Fruit fly (Drosophila melanogaster) whole organism, embryonic: ENCODE results near the gene PXo.
A peak's percentile ranks its signal among the peaks of the same experiment; 100 is the strongest.

Experiments used
- CG1024 ChIP-seq: fragments of 200-800 bp; sonication (Bioruptor generic); IDR thresholded peaks from 2 replicates; pipeline ENCODE4 v1.3.6; 2022; ENCODE audit warnings: missing biosample characterization, missing genetic modification characterization
- CG10431 ChIP-seq: fragments of 200-800 bp; sonication (Bioruptor generic); optimal IDR thresholded peaks from 3 replicates; lab custom pipeline; 2018; ENCODE audit warnings: missing biosample characterization, mild to moderate bottlenecking, missing genetic modification characterization
- CG11695 ChIP-seq: fragments of 200-800 bp; sonication (Bioruptor generic); IDR thresholded peaks from 3 replicates; pipeline ENCODE4 v1.3.6; 2022; ENCODE audit warnings: missing biosample characterization, missing genetic modification characterization
- CG12391 ChIP-seq: fragments of 200-800 bp; sonication (Bioruptor generic); optimal IDR thresholded peaks from 3 replicates; lab custom pipeline; 2018; ENCODE audit warnings: missing biosample characterization, mild to moderate bottlenecking, missing genetic modification characterization, moderate library complexity
- CG13287 ChIP-seq: fragments of 200-800 bp; sonication (Bioruptor generic); IDR thresholded peaks from 2 replicates; pipeline ENCODE4 v1.3.6; 2022; ENCODE audit warnings: missing biosample characterization, missing genetic modification characterization; ENCODE audit not compliant: partially characterized antibody
- CG15696 ChIP-seq: fragments of 200-800 bp; sonication (Bioruptor generic); optimal IDR thresholded peaks from 2 replicates; lab custom pipeline; 2019; ENCODE audit warnings: missing biosample characterization, mild to moderate bottlenecking, missing genetic modification characterization, moderate library complexity
- CG16815 ChIP-seq: fragments of 200-800 bp; sonication (Bioruptor generic); optimal IDR thresholded peaks from 3 replicates; lab custom pipeline; 2017; ENCODE audit warnings: missing biosample characterization, mild to moderate bottlenecking, missing genetic modification characterization
- CG17361 ChIP-seq: fragments of 200-800 bp; sonication (Bioruptor generic); IDR thresholded peaks from 3 replicates; pipeline ENCODE4 v1.3.6; 2022; ENCODE audit warnings: missing biosample characterization, missing genetic modification characterization
- CG2199 ChIP-seq: fragments of 200-800 bp; sonication (Bioruptor generic); IDR thresholded peaks from 3 replicates; pipeline ENCODE4 v1.3.6; 2022; ENCODE audit warnings: missing biosample characterization, missing genetic modification characterization
- CG42726 ChIP-seq: fragments of 200-800 bp; sonication (Bioruptor generic); IDR thresholded peaks from 2 replicates; pipeline ENCODE4 v1.3.6; 2022; ENCODE audit warnings: missing biosample characterization, missing genetic modification characterization; ENCODE audit not compliant: partially characterized antibody
- CG6654 ChIP-seq: fragments of 200-800 bp; sonication (Bioruptor generic); optimal IDR thresholded peaks from 2 replicates; lab custom pipeline; 2017; ENCODE audit warnings: missing biosample characterization, mild to moderate bottlenecking, missing genetic modification characterization
- CG7745 ChIP-seq: fragments of 200-800 bp; sonication (Bioruptor generic); optimal IDR thresholded peaks from 2 replicates; lab custom pipeline; 2018; ENCODE audit warnings: missing biosample characterization, mild to moderate bottlenecking, missing genetic modification characterization, moderate library complexity
- CG8281 ChIP-seq: fragments of 200-800 bp; sonication (Bioruptor generic); optimal IDR thresholded peaks from 2 replicates; lab custom pipeline; 2018; ENCODE audit warnings: missing biosample characterization, mild to moderate bottlenecking, missing genetic modification characterization, moderate library complexity
- CrebB ChIP-seq: fragments of 200-800 bp; sonication (Bioruptor generic); optimal IDR thresholded peaks from 3 replicates; lab custom pipeline; 2018; ENCODE audit warnings: missing biosample characterization, mild to moderate bottlenecking, missing genetic modification characterization
- E2f1 ChIP-seq: fragments of 200-800 bp; sonication (Bioruptor generic); IDR thresholded peaks from 2 replicates; pipeline ENCODE4 v1.3.6; 2022; ENCODE audit warnings: missing biosample characterization, missing genetic modification characterization
- Eip74EF ChIP-seq, 2 experiments: fragments of 200-800 bp in 1 of 2; fragments of >200 bp in 1 of 2; sonication (Bioruptor generic) in 1 of 2; optimal IDR thresholded peaks; 2 replicates each; lab custom pipeline; 2017 to 2019; ENCODE audit warnings: missing biosample characterization in 2 of 2, missing genetic modification characterization in 2 of 2, mild to moderate bottlenecking in 1 of 2, moderate library complexity in 1 of 2
- H2.0 ChIP-seq: fragments of 200-800 bp; sonication (Bioruptor generic); IDR thresholded peaks from 2 replicates; pipeline ENCODE4 v1.3.6; 2022; ENCODE audit warnings: missing biosample characterization, missing genetic modification characterization
- Hr3 ChIP-seq: fragments of 200-800 bp; sonication (Bioruptor generic); optimal IDR thresholded peaks from 3 replicates; lab custom pipeline; 2016; ENCODE audit warnings: missing biosample characterization, missing genetic modification characterization
- Lim3 ChIP-seq: fragments of 200-800 bp; sonication (Bioruptor generic); IDR thresholded peaks from 2 replicates; pipeline ENCODE4 v1.3.6; 2022; ENCODE audit warnings: missing biosample characterization, missing genetic modification characterization
- NC2α ChIP-seq: fragments of 200-800 bp; sonication (Bioruptor generic); optimal IDR thresholded peaks from 2 replicates; lab custom pipeline; 2016; ENCODE audit warnings: missing biosample characterization, missing genetic modification characterization
- Sox102F ChIP-seq: fragments of 200-800 bp; sonication (Bioruptor generic); optimal IDR thresholded peaks from 2 replicates; lab custom pipeline; 2018; ENCODE audit warnings: missing biosample characterization, mild to moderate bottlenecking, missing genetic modification characterization, moderate library complexity
- ab ChIP-seq: fragments of 200-800 bp; sonication (Bioruptor generic); optimal IDR thresholded peaks from 2 replicates; lab custom pipeline; 2016; ENCODE audit warnings: missing biosample characterization, missing genetic modification characterization
- amos ChIP-seq: fragments of 200-800 bp; sonication (Bioruptor generic); IDR thresholded peaks from 2 replicates; pipeline ENCODE4 v1.3.6; 2022; ENCODE audit warnings: missing biosample characterization, missing genetic modification characterization; ENCODE audit not compliant: partially characterized antibody
- ash1 ChIP-seq: fragments of 200-800 bp; sonication (Bioruptor generic); optimal IDR thresholded peaks from 2 replicates; lab custom pipeline; 2018; ENCODE audit warnings: missing biosample characterization, mild to moderate bottlenecking, missing genetic modification characterization
- ato ChIP-seq: fragments of 200-800 bp; sonication (Bioruptor generic); IDR thresholded peaks from 2 replicates; pipeline ENCODE4 v1.3.6; 2022; ENCODE audit warnings: missing biosample characterization, missing genetic modification characterization; ENCODE audit not compliant: partially characterized antibody
- az2 ChIP-seq: fragments of 200-800 bp; sonication (Bioruptor generic); optimal IDR thresholded peaks from 3 replicates; lab custom pipeline; 2016; ENCODE audit warnings: missing biosample characterization, missing genetic modification characterization
- bcd ChIP-seq: fragments of 200-800 bp; sonication (Bioruptor generic); optimal IDR thresholded peaks from 2 replicates; lab custom pipeline; 2017; ENCODE audit warnings: missing biosample characterization, mild to moderate bottlenecking, missing genetic modification characterization
- cato ChIP-seq: fragments of 200-800 bp; sonication (Bioruptor generic); optimal IDR thresholded peaks from 2 replicates; lab custom pipeline; 2016; ENCODE audit warnings: missing biosample characterization, missing genetic modification characterization, borderline replicate concordance
- ci ChIP-seq: fragments of 200-800 bp; sonication (Bioruptor generic); IDR thresholded peaks from 3 replicates; pipeline ENCODE4 v1.3.6; 2022; ENCODE audit warnings: missing biosample characterization, missing genetic modification characterization
- dan ChIP-seq: fragments of 200-800 bp; sonication (Bioruptor generic); IDR thresholded peaks from 2 replicates; pipeline ENCODE4 v1.3.6; 2022; ENCODE audit warnings: missing biosample characterization, missing genetic modification characterization
- dpn ChIP-seq, 2 experiments: fragments of 200-800 bp; sonication (Bioruptor generic); optimal IDR thresholded peaks; 3 replicates each; lab custom pipeline; 2016; ENCODE audit warnings: missing biosample characterization in 2 of 2, missing genetic modification characterization in 2 of 2
- en ChIP-seq: fragments of 200-800 bp; sonication (Bioruptor generic); optimal IDR thresholded peaks from 2 replicates; lab custom pipeline; 2016; ENCODE audit warnings: missing biosample characterization, missing genetic modification characterization
- esg ChIP-seq: fragments of 200-800 bp; sonication (Bioruptor generic); conservative IDR thresholded peaks from 2 replicates; pipeline ENCODE4 v1.3.6; 2022; ENCODE audit warnings: missing biosample characterization, missing genetic modification characterization
- fd3F ChIP-seq: fragments of 200-800 bp; sonication (Bioruptor generic); optimal IDR thresholded peaks from 2 replicates; lab custom pipeline; 2018; ENCODE audit warnings: missing biosample characterization, mild to moderate bottlenecking, missing genetic modification characterization, moderate library complexity
- fd64A ChIP-seq: fragments of 200-800 bp; sonication (Bioruptor generic); optimal IDR thresholded peaks from 3 replicates; lab custom pipeline; 2018; ENCODE audit warnings: missing biosample characterization, mild to moderate bottlenecking, missing genetic modification characterization
- gce ChIP-seq: fragments of 200-800 bp; sonication (Bioruptor generic); IDR thresholded peaks from 3 replicates; pipeline ENCODE4 v1.3.6; 2022; ENCODE audit warnings: missing biosample characterization, missing genetic modification characterization
- grn ChIP-seq: fragments of 200-800 bp; sonication (Bioruptor generic); optimal IDR thresholded peaks from 3 replicates; lab custom pipeline; 2017; ENCODE audit warnings: missing biosample characterization, missing genetic modification characterization
- gro ChIP-seq: fragments of 200-800 bp; sonication (Bioruptor generic); optimal IDR thresholded peaks from 2 replicates; lab custom pipeline; 2016; ENCODE audit warnings: missing biosample characterization, missing genetic modification characterization
- gt ChIP-seq: fragments of 200-800 bp; sonication (Bioruptor generic); IDR thresholded peaks from 2 replicates; pipeline ENCODE4 v1.3.6; 2022; ENCODE audit warnings: missing biosample characterization, missing genetic modification characterization
- ind ChIP-seq: fragments of 200-800 bp; sonication (Bioruptor generic); optimal IDR thresholded peaks from 3 replicates; lab custom pipeline; 2016; ENCODE audit warnings: missing biosample characterization, missing genetic modification characterization
- klu ChIP-seq: fragments of 200-800 bp; sonication (Bioruptor generic); IDR thresholded peaks from 2 replicates; pipeline ENCODE4 v1.3.6; 2022; ENCODE audit warnings: missing biosample characterization, missing genetic modification characterization
- lab ChIP-seq: fragments of 200-800 bp; sonication (Bioruptor generic); optimal IDR thresholded peaks from 3 replicates; lab custom pipeline; 2017; ENCODE audit warnings: missing biosample characterization, missing genetic modification characterization, mild to moderate bottlenecking, moderate library complexity, missing genetic modification reagents
- onecut ChIP-seq: fragments of 200-800 bp; sonication (Bioruptor generic); IDR thresholded peaks from 2 replicates; pipeline ENCODE4 v1.3.6; 2022; ENCODE audit warnings: missing biosample characterization, missing genetic modification characterization
- phol ChIP-seq: fragments of 200-800 bp; sonication (Bioruptor generic); optimal IDR thresholded peaks from 3 replicates; lab custom pipeline; 2018; ENCODE audit warnings: missing biosample characterization, mild to moderate bottlenecking, missing genetic modification characterization, moderate library complexity
- trh ChIP-seq: fragments of 200-800 bp; sonication (Bioruptor generic); optimal IDR thresholded peaks from 2 replicates; lab custom pipeline; 2016; ENCODE audit warnings: missing biosample characterization, missing genetic modification characterization
- ttk ChIP-seq: fragments of 200-800 bp; sonication (Bioruptor generic); IDR thresholded peaks from 2 replicates; pipeline ENCODE4 v2.1.2; 2022; ENCODE audit warnings: missing biosample characterization, missing genetic modification characterization
- vfl ChIP-seq: fragments of 200-800 bp; sonication (Bioruptor generic); optimal IDR thresholded peaks from 2 replicates; lab custom pipeline; 2016; ENCODE audit warnings: missing biosample characterization, missing genetic modification characterization
- vvl ChIP-seq: fragments of 200-800 bp; sonication (Bioruptor generic); IDR thresholded peaks from 2 replicates; pipeline ENCODE4 v1.3.6; 2022; ENCODE audit warnings: missing biosample characterization, missing genetic modification characterization
- zfh2 ChIP-seq: fragments of 200-800 bp; sonication (Bioruptor generic); optimal IDR thresholded peaks from 2 replicates; lab custom pipeline; 2016; ENCODE audit warnings: missing biosample characterization, missing genetic modification characterization

The PXo gene

DNA sequence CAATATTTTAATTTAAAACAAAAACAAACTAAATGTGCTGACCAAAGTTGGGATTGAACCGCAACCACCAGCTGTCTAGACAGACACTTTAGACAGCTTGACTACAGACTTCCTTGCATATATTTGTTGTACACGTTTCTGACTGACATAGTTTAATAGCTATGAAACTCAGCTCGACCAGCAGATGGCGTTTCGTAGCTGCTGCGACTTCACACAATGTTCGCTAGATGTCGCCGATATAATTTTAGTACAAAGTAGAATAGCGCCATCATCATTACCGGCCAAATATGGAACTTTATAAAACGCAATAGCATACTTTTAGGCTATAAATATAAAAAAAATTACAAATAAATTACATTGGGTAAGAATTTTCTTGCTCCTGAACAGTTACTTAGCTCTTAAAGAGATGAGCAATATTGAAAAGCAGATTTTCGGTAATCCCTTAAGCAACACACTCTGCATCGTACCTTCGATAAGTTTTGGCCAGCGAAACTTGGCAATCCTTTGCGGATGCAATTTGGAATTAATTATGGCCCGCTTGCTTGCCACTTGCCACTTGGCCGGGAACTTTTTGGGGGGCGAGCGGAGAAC is 51.4 kb downstream of the PXo start (continued):
- TF ChIP-seq CG11695 (GFP tag; lab: Robert Waterston, UW) (no peak), esg (peak; percentile 22; the same call in 1 of the 2 replicates), en (GFP tag; lab: Kevin White, UChicago) (no peak), CG15696 (tag; lab: Kevin White, UChicago) (peak; percentile 91), vfl (GFP tag; lab: Kevin White, UChicago) (no peak), Lim3 (GFP tag; lab: Robert Waterston, UW) (no peak), onecut (peak; percentile 75), ab (GFP tag; lab: Kevin White, UChicago) (no peak), ci (GFP tag; lab: Robert Waterston, UW) (peak; percentile 91), phol (peak; percentile 68), H2.0 (GFP tag; lab: Robert Waterston, UW) (peak; percentile 69), cato (peak; percentile 6), amos (GFP tag; lab: Robert Waterston, UW) (peak; percentile 40; the same call in 1 of the 2 replicates), CG6654 (GFP tag; lab: Kevin White, UChicago) (peak; percentile 23), gro (GFP tag; lab: Kevin White, UChicago) (no peak), E2f1 (GFP tag; lab: Robert Waterston, UW) (peak; percentile 64), bcd (GFP tag; lab: Kevin White, UChicago) (peak; percentile 54), CG8281 (no peak), gt (0 out of 2 replicates have a peak, but pooled peaks have one; percentile 9), CG13287 (GFP tag; lab: Robert Waterston, UW) (peak; percentile 76; the same call in 1 of the 2 replicates), CG42726 (peak; percentile 77), ind (GFP tag; lab: Kevin White, UChicago) (peak; percentile 80), grn (no peak), dan (GFP tag; lab: Robert Waterston, UW) (no peak), zfh2 (GFP tag; lab: Kevin White, UChicago) (peak; percentile 26), lab (GFP tag; lab: Kevin White, UChicago) (peak; percentile 72), klu (GFP tag; lab: Robert Waterston, UW) (peak; percentile 31; the same call in 1 of the 2 replicates), fd64A (GFP tag; lab: Kevin White, UChicago) (no peak), ash1 (no peak), ato (GFP tag; lab: Robert Waterston, UW) (0 out of 2 replicates have a peak, but pooled peaks have one; percentile 43), gce (peak; percentile 60; the same call in 2 of the 3 replicates), fd3F (peak; percentile 46), CG17361 (GFP tag; lab: Robert Waterston, UW) (peak; percentile 63; the same call in 1 of the 3 replicates), az2 (GFP tag; lab: Kevin White, UChicago) (peak; percentile 67), Eip74EF (GFP tag; optimal IDR thresholded peaks at IDR 0.05; lab: Kevin White, UChicago) (peak in 1 of 2 experiments; percentile 34), CG12391 (tag; lab: Kevin White, UChicago) (peak; percentile 46), CG2199 (GFP tag; lab: Robert Waterston, UW) (peak; percentile 95), Hr3 (GFP tag; lab: Kevin White, UChicago) (peak; percentile 65), ttk (peak; percentile 82), Sox102F (GFP tag; lab: Kevin White, UChicago) (peak; percentile 61), vvl (GFP tag; lab: Robert Waterston, UW) (peak; percentile 97), NC2α (GFP tag; lab: Kevin White, UChicago) (peak; percentile 11), CG16815 (GFP tag; lab: Kevin White, UChicago) (peak; percentile 45), trh (GFP tag; lab: Kevin White, UChicago) (no peak), CG10431 (GFP tag; lab: Kevin White, UChicago) (no peak), CG1024 (GFP tag; lab: Robert Waterston, UW) (peak; percentile 66; the same call in 1 of the 2 replicates), CrebB (tag; lab: Kevin White, UChicago) (no peak), CG7745 (tag; lab: Kevin White, UChicago) (no peak), dpn (GFP tag; optimal IDR thresholded peaks at IDR 0.05; lab: Kevin White, UChicago) (peak; percentile 78 to 89)
